Fruit fly (Drosophila melanogaster) whole organism, embryonic: ENCODE results near the gene Idi.
A peak's percentile ranks its signal among the peaks of the same experiment; 100 is the strongest.

ENCODE experiments used
- Asciz ChIP-seq: fragments of 200-800 bp; sonication (Bioruptor generic); optimal IDR thresholded peaks from 2 replicates; lab custom pipeline; 2017; ENCODE audit warnings: missing biosample characterization, mild to moderate bottlenecking, missing genetic modification characterization, missing genetic modification reagents
- Bdp1 ChIP-seq: fragments of 200-800 bp; sonication (Bioruptor generic); optimal IDR thresholded peaks from 3 replicates; lab custom pipeline; 2016; ENCODE audit warnings: missing biosample characterization, missing genetic modification characterization
- Blimp-1 ChIP-seq: fragments of 200-800 bp; sonication (Bioruptor generic); optimal IDR thresholded peaks from 3 replicates; lab custom pipeline; 2018; ENCODE audit warnings: missing biosample characterization, missing genetic modification characterization, mild to moderate bottlenecking, moderate library complexity, missing genetic modification reagents
- CG10147 ChIP-seq: fragments of 200-800 bp; sonication (Bioruptor generic); optimal IDR thresholded peaks from 2 replicates; lab custom pipeline; 2019; ENCODE audit warnings: missing biosample characterization, mild to moderate bottlenecking, missing genetic modification characterization, moderate library complexity
- CG10366 ChIP-seq: fragments of 200-800 bp; sonication (Bioruptor generic); IDR thresholded peaks from 2 replicates; pipeline ENCODE4 v1.3.6; 2022; ENCODE audit warnings: missing biosample characterization, missing genetic modification characterization
- CG10431 ChIP-seq: fragments of 200-800 bp; sonication (Bioruptor generic); optimal IDR thresholded peaks from 3 replicates; lab custom pipeline; 2018; ENCODE audit warnings: missing biosample characterization, mild to moderate bottlenecking, missing genetic modification characterization
- CG10462 ChIP-seq: fragments of 200-800 bp; sonication (Bioruptor generic); optimal IDR thresholded peaks from 2 replicates; lab custom pipeline; 2016; ENCODE audit warnings: missing biosample characterization, missing genetic modification characterization
- CG10959 ChIP-seq: fragments of 200-800 bp; sonication (Bioruptor generic); IDR thresholded peaks from 2 replicates; pipeline ENCODE4 v1.3.6; 2022; ENCODE audit warnings: missing biosample characterization, missing genetic modification characterization
- CG12071 ChIP-seq: fragments of 200-800 bp; sonication (Bioruptor generic); optimal IDR thresholded peaks from 3 replicates; lab custom pipeline; 2018; ENCODE audit warnings: missing biosample characterization, mild to moderate bottlenecking, missing genetic modification characterization
- CG12219 ChIP-seq: fragments of 200-800 bp; sonication (Bioruptor generic); optimal IDR thresholded peaks from 3 replicates; lab custom pipeline; 2018; ENCODE audit warnings: missing biosample characterization, mild to moderate bottlenecking, missing genetic modification characterization
- CG13775 ChIP-seq: fragments of 200-800 bp; sonication (Bioruptor generic); optimal IDR thresholded peaks from 3 replicates; lab custom pipeline; 2017; ENCODE audit warnings: missing biosample characterization, mild to moderate bottlenecking, missing genetic modification characterization
- CG14441 ChIP-seq: fragments of 200-800 bp; sonication (Bioruptor generic); IDR thresholded peaks from 2 replicates; pipeline ENCODE4 v1.3.6; 2022; ENCODE audit warnings: missing biosample characterization, missing genetic modification characterization
- CG16863 ChIP-seq: fragments of 200-800 bp; sonication (Bioruptor generic); optimal IDR thresholded peaks from 3 replicates; lab custom pipeline; 2016; ENCODE audit warnings: missing biosample characterization, missing genetic modification characterization
- CG17385 ChIP-seq: fragments of 200-800 bp; sonication (Bioruptor generic); optimal IDR thresholded peaks from 3 replicates; lab custom pipeline; 2018; ENCODE audit warnings: missing biosample characterization, mild to moderate bottlenecking, missing genetic modification characterization
- CG18262 ChIP-seq: fragments of 200-800 bp; optimal IDR thresholded peaks from 3 replicates; lab custom pipeline; 2019; ENCODE audit warnings: missing biosample characterization, mild to moderate bottlenecking, missing genetic modification characterization, moderate library complexity
- CG1832 ChIP-seq: fragments of 200-800 bp; sonication (Bioruptor generic); optimal IDR thresholded peaks from 2 replicates; lab custom pipeline; 2017; ENCODE audit warnings: missing biosample characterization, mild to moderate bottlenecking, missing genetic modification characterization, inconsistent platforms
- CG18476 ChIP-seq: fragments of 200-800 bp; sonication (Bioruptor generic); optimal IDR thresholded peaks from 2 replicates; lab custom pipeline; 2016; ENCODE audit warnings: missing biosample characterization, mild to moderate bottlenecking, missing genetic modification characterization
- CG2120 ChIP-seq: fragments of 200-800 bp; sonication (Bioruptor generic); optimal IDR thresholded peaks from 3 replicates; lab custom pipeline; 2016; ENCODE audit warnings: missing biosample characterization, missing genetic modification characterization
- CG33213 ChIP-seq: fragments of 200-800 bp; sonication (Bioruptor generic); optimal IDR thresholded peaks from 3 replicates; lab custom pipeline; 2016; ENCODE audit warnings: missing biosample characterization, missing genetic modification characterization
- CG5953 ChIP-seq: fragments of 200-800 bp; sonication (Bioruptor generic); IDR thresholded peaks from 2 replicates; pipeline ENCODE4 v1.3.6; 2022; ENCODE audit warnings: missing biosample characterization, missing genetic modification characterization
- CG6654 ChIP-seq: fragments of 200-800 bp; sonication (Bioruptor generic); optimal IDR thresholded peaks from 2 replicates; lab custom pipeline; 2017; ENCODE audit warnings: missing biosample characterization, mild to moderate bottlenecking, missing genetic modification characterization
- CG7928 ChIP-seq: fragments of 200-800 bp; sonication (Bioruptor generic); optimal IDR thresholded peaks from 2 replicates; lab custom pipeline; 2017; ENCODE audit warnings: missing biosample characterization, mild to moderate bottlenecking, missing genetic modification characterization
- Dfd ChIP-seq, 2 experiments: fragments of >200 bp; optimal IDR thresholded peaks; 2 replicates each; lab custom pipeline; 2017; ENCODE audit warnings: missing biosample characterization in 2 of 2, missing genetic modification characterization in 2 of 2
- Doc2 ChIP-seq: fragments of 200-800 bp; sonication (Bioruptor generic); IDR thresholded peaks from 2 replicates; pipeline ENCODE4 v1.3.6; 2022; ENCODE audit warnings: missing biosample characterization, missing genetic modification characterization
- Elba2 ChIP-seq: fragments of 200-800 bp; sonication (Bioruptor generic); optimal IDR thresholded peaks from 3 replicates; lab custom pipeline; 2016; ENCODE audit warnings: missing biosample characterization, missing genetic modification characterization
- H15 ChIP-seq: fragments of 200-800 bp; sonication (Bioruptor generic); IDR thresholded peaks from 3 replicates; pipeline ENCODE4 v1.3.6; 2022; ENCODE audit warnings: missing biosample characterization, missing genetic modification characterization
- HLH4C ChIP-seq: fragments of 200-800 bp; sonication (Bioruptor generic); IDR thresholded peaks from 3 replicates; pipeline ENCODE4 v1.3.6; 2022; ENCODE audit warnings: missing biosample characterization, missing genetic modification characterization; ENCODE audit not compliant: partially characterized antibody
- HLH54F ChIP-seq: fragments of 200-800 bp; sonication (Bioruptor generic); optimal IDR thresholded peaks from 3 replicates; lab custom pipeline; 2016; ENCODE audit warnings: missing biosample characterization, missing genetic modification characterization
- Hr51 ChIP-seq, 2 experiments: fragments of 200-800 bp; sonication (Bioruptor generic); optimal IDR thresholded peaks; 2 replicates in 1 of 2; 3 replicates in 1 of 2; lab custom pipeline; 2016 to 2018; ENCODE audit warnings: missing biosample characterization in 2 of 2, missing genetic modification characterization in 2 of 2, mild to moderate bottlenecking in 1 of 2, moderate library complexity in 1 of 2
- Hr78 ChIP-seq, 2 experiments: fragments of 200-800 bp in 1 of 2; fragments of >200 bp in 1 of 2; sonication (Bioruptor generic) in 1 of 2; optimal IDR thresholded peaks; 2 replicates each; lab custom pipeline; 2017 to 2019; ENCODE audit warnings: missing biosample characterization in 2 of 2, missing genetic modification characterization in 2 of 2, mild to moderate bottlenecking in 1 of 2, moderate library complexity in 1 of 2
- Lim3 ChIP-seq: fragments of 200-800 bp; sonication (Bioruptor generic); IDR thresholded peaks from 2 replicates; pipeline ENCODE4 v1.3.6; 2022; ENCODE audit warnings: missing biosample characterization, missing genetic modification characterization
- Nf-YA ChIP-seq: fragments of 200-800 bp; sonication (Bioruptor generic); IDR thresholded peaks from 2 replicates; pipeline ENCODE4 v1.3.6; 2022; ENCODE audit warnings: missing biosample characterization, missing genetic modification characterization
- Scr ChIP-seq: fragments of 200-800 bp; sonication (Bioruptor generic); IDR thresholded peaks from 2 replicates; pipeline ENCODE4 v1.3.6; 2022; ENCODE audit warnings: missing biosample characterization, missing genetic modification characterization; ENCODE audit not compliant: partially characterized antibody
- Sin3A ChIP-seq: fragments of >200 bp; optimal IDR thresholded peaks from 2 replicates; lab custom pipeline; 2018
- Six4 ChIP-seq: fragments of 200-800 bp; sonication (Bioruptor generic); optimal IDR thresholded peaks from 2 replicates; lab custom pipeline; 2016; ENCODE audit warnings: missing biosample characterization, missing genetic modification characterization
- abd-A ChIP-seq: fragments of 200-800 bp; sonication (Bioruptor generic); optimal IDR thresholded peaks from 3 replicates; lab custom pipeline; 2019; ENCODE audit warnings: missing biosample characterization, mild to moderate bottlenecking, missing genetic modification characterization, moderate library complexity
- amos ChIP-seq: fragments of 200-800 bp; sonication (Bioruptor generic); IDR thresholded peaks from 2 replicates; pipeline ENCODE4 v1.3.6; 2022; ENCODE audit warnings: missing biosample characterization, missing genetic modification characterization; ENCODE audit not compliant: partially characterized antibody
- ash1 ChIP-seq: fragments of 200-800 bp; sonication (Bioruptor generic); optimal IDR thresholded peaks from 2 replicates; lab custom pipeline; 2018; ENCODE audit warnings: missing biosample characterization, mild to moderate bottlenecking, missing genetic modification characterization
- danr ChIP-seq: fragments of 200-800 bp; sonication (Bioruptor generic); IDR thresholded peaks from 2 replicates; pipeline ENCODE4 v1.3.6; 2022; ENCODE audit warnings: missing biosample characterization, missing genetic modification characterization
- dpn ChIP-seq, 2 experiments: fragments of 200-800 bp; sonication (Bioruptor generic); optimal IDR thresholded peaks; 3 replicates each; lab custom pipeline; 2016; ENCODE audit warnings: missing biosample characterization in 2 of 2, missing genetic modification characterization in 2 of 2
- dysf ChIP-seq: fragments of 200-800 bp; sonication (Bioruptor generic); IDR thresholded peaks from 3 replicates; pipeline ENCODE4 v1.3.6; 2022; ENCODE audit warnings: missing biosample characterization, missing genetic modification characterization
- emc ChIP-seq: fragments of 200-800 bp; sonication (Bioruptor generic); optimal IDR thresholded peaks from 2 replicates; lab custom pipeline; 2016; ENCODE audit warnings: missing biosample characterization, missing genetic modification characterization
- gcm2 ChIP-seq: fragments of 200-800 bp; sonication (Bioruptor generic); optimal IDR thresholded peaks from 2 replicates; lab custom pipeline; 2016; ENCODE audit warnings: missing biosample characterization, missing genetic modification characterization
- gem ChIP-seq: fragments of 200-800 bp; sonication (Bioruptor generic); optimal IDR thresholded peaks from 2 replicates; lab custom pipeline; 2019; ENCODE audit warnings: missing biosample characterization, mild to moderate bottlenecking, missing genetic modification characterization, moderate library complexity
- gfzf ChIP-seq: fragments of 200-800 bp; sonication (Bioruptor generic); optimal IDR thresholded peaks from 2 replicates; lab custom pipeline; 2016; ENCODE audit warnings: missing biosample characterization, mild to moderate bottlenecking, missing genetic modification characterization, moderate library complexity
- gsb ChIP-seq: fragments of 200-800 bp; sonication (Bioruptor generic); IDR thresholded peaks from 2 replicates; pipeline ENCODE4 v1.3.6; 2022; ENCODE audit warnings: missing biosample characterization, missing genetic modification characterization
- kni ChIP-seq: fragments of 200-800 bp; sonication (Bioruptor generic); optimal IDR thresholded peaks from 3 replicates; lab custom pipeline; 2017; ENCODE audit warnings: mild to moderate bottlenecking, missing biosample characterization, missing genetic modification reagents, missing genetic modification characterization
- maf-S ChIP-seq: fragments of 200-800 bp; sonication (Bioruptor generic); optimal IDR thresholded peaks from 2 replicates; lab custom pipeline; 2016; ENCODE audit warnings: missing biosample characterization, missing genetic modification characterization
- mld ChIP-seq: fragments of 200-800 bp; sonication (Bioruptor generic); IDR thresholded peaks from 3 replicates; pipeline ENCODE4 v1.3.6; 2022; ENCODE audit warnings: missing biosample characterization, missing genetic modification characterization; ENCODE audit not compliant: partially characterized antibody
- nom ChIP-seq: fragments of 200-800 bp; sonication (Bioruptor generic); optimal IDR thresholded peaks from 2 replicates; lab custom pipeline; 2017; ENCODE audit warnings: missing biosample characterization, missing genetic modification characterization, mild to moderate bottlenecking, moderate library complexity, missing genetic modification reagents
- sug ChIP-seq: fragments of 200-800 bp; optimal IDR thresholded peaks from 2 replicates; lab custom pipeline; 2019; ENCODE audit warnings: missing biosample characterization, mild to moderate bottlenecking, missing genetic modification characterization, moderate library complexity

Gene Idi

DNA sequence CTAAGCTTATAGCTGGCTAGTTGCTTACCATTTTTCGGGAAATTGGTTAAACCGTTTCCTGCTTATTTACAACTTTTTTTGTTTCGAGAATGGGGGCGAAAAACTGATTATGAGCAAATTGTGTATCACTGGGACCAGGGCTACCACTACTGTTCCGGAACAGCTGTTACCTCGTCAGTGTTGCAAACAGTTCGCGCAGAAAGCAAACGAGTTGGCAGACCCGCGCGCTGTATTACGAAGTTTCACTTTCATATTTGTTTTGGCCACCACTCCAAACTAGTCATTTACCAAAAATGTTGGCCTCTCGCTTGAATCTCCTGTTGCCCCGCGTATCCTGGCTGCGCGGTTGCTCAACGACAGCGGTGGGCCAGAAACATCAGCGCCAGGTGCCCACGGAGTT lies at the start of gene Idi, which contains the start of gene AP-2sigma (continued):
- TF ChIP-seq gem (tag; lab: Kevin White, UChicago), result no peak
- TF ChIP-seq Elba2, result no peak
- TF ChIP-seq CG13775, result peak; percentile 0
- no peak for TF ChIP-seq HLH4C (GFP tag; lab: Robert Waterston, UW)
- no peak for TF ChIP-seq CG33213 (GFP tag; lab: Kevin White, UChicago)
- TF ChIP-seq nom (GFP tag; lab: Kevin White, UChicago), result peak; percentile 27
- TF ChIP-seq danr, result no peak
- no peak for TF ChIP-seq CG1832
- no peak for TF ChIP-seq Nf-YA
- peak; percentile 29 to 39 for TF ChIP-seq dpn (GFP tag; optimal IDR thresholded peaks at IDR 0.05; lab: Kevin White, UChicago)
- TF ChIP-seq gsb (GFP tag; lab: Robert Waterston, UW), result no peak
- TF ChIP-seq Six4 (GFP tag; lab: Kevin White, UChicago), result no peak
- TF ChIP-seq CG18476 (GFP tag; lab: Kevin White, UChicago), result no peak
- TF ChIP-seq CG12071, result no peak
- peak; percentile 32; the same call in 1 of the 2 replicates for TF ChIP-seq CG10366 (GFP tag; lab: Robert Waterston, UW)
- no peak for TF ChIP-seq Asciz (GFP tag; lab: Kevin White, UChicago)
- no peak for TF ChIP-seq abd-A (tag; lab: Kevin White, UChicago)
- TF ChIP-seq emc (GFP tag; lab: Kevin White, UChicago), result no peak
- peak; percentile 14 for TF ChIP-seq maf-S (GFP tag; lab: Kevin White, UChicago)
- no peak for TF ChIP-seq CG10147 (GFP tag; lab: Kevin White, UChicago)
- TF ChIP-seq CG6654, result no peak
- TF ChIP-seq CG17385 (GFP tag; lab: Kevin White, UChicago), result peak; percentile 22
- TF ChIP-seq CG14441 (GFP tag; lab: Robert Waterston, UW), result no peak
- no peak for TF ChIP-seq CG10462 (GFP tag; lab: Kevin White, UChicago)
- TF ChIP-seq gfzf (GFP tag; lab: Kevin White, UChicago), result peak; percentile 17
- TF ChIP-seq Doc2, result no peak
- peak; percentile 26 for TF ChIP-seq sug
- TF ChIP-seq dysf (GFP tag; lab: Robert Waterston, UW), result no peak
- TF ChIP-seq Blimp-1 (GFP tag; lab: Kevin White, UChicago), result peak; percentile 99
- peak; percentile 25 for TF ChIP-seq Bdp1 (GFP tag; lab: Kevin White, UChicago)
- TF ChIP-seq CG5953 (GFP tag; lab: Robert Waterston, UW), result no peak
- TF ChIP-seq ash1 (GFP tag; lab: Kevin White, UChicago), result no peak
- peak; percentile 34 for TF ChIP-seq CG16863 (GFP tag; lab: Kevin White, UChicago)
- TF ChIP-seq CG18262, result no peak
- peak; percentile 10 for TF ChIP-seq HLH54F (GFP tag; lab: Kevin White, UChicago)
- peak; percentile 26 for TF ChIP-seq kni (GFP tag; lab: Kevin White, UChicago)
- TF ChIP-seq mld (GFP tag; lab: Robert Waterston, UW), result no peak
- no peak for TF ChIP-seq H15 (GFP tag; lab: Robert Waterston, UW)
- TF ChIP-seq CG10431 (GFP tag; lab: Kevin White, UChicago), result peak; percentile 35
- TF ChIP-seq CG2120 (GFP tag; lab: Kevin White, UChicago), result peak; percentile 55
- TF ChIP-seq CG7928 (GFP tag; lab: Kevin White, UChicago), result peak; percentile 94
- peak; percentile 44 for TF ChIP-seq Sin3A (lab: Kevin White, UChicago)
- no peak for TF ChIP-seq Hr51 (GFP tag; optimal IDR thresholded peaks at IDR 0.05; lab: Kevin White, UChicago)
- no peak for TF ChIP-seq Hr78 (GFP tag; optimal IDR thresholded peaks at IDR 0.05; lab: Kevin White, UChicago)
- no peak for TF ChIP-seq Dfd (GFP tag; optimal IDR thresholded peaks at IDR 0.05; lab: Kevin White, UChicago)
- TF ChIP-seq CG12219 (GFP tag; lab: Kevin White, UChicago), result no peak
- no peak for TF ChIP-seq gcm2 (GFP tag; lab: Kevin White, UChicago)
- TF ChIP-seq amos (GFP tag; lab: Robert Waterston, UW), result peak; percentile 42; the same call in 1 of the 2 replicates
- no peak for TF ChIP-seq CG10959 (GFP tag; lab: Robert Waterston, UW)
- TF ChIP-seq Scr (GFP tag; lab: Robert Waterston, UW), result 0 out of 2 replicates have a peak, but pooled peaks have one; percentile 14
- no peak for TF ChIP-seq Lim3 (GFP tag; lab: Robert Waterston, UW)
